Fruit fly (Drosophila melanogaster) whole organism, embryonic: Measurements from ENCODE around the gene Enoph.

Experiments used
- B-H1 ChIP-seq: fragments of 200-800 bp; sonication (Bioruptor generic); IDR thresholded peaks from 3 replicates; pipeline ENCODE4 v1.3.6; 2022; ENCODE audit warnings: missing biosample characterization, missing genetic modification characterization
- CG10366 ChIP-seq: fragments of 200-800 bp; sonication (Bioruptor generic); IDR thresholded peaks from 2 replicates; pipeline ENCODE4 v1.3.6; 2022; ENCODE audit warnings: missing biosample characterization, missing genetic modification characterization
- CG10979 ChIP-seq: fragments of 200-800 bp; sonication (Bioruptor generic); optimal IDR thresholded peaks from 2 replicates; lab custom pipeline; 2018; ENCODE audit warnings: missing biosample characterization, mild to moderate bottlenecking, missing genetic modification characterization, moderate library complexity
- CG12299 ChIP-seq: fragments of 200-800 bp; sonication (Bioruptor generic); optimal IDR thresholded peaks from 2 replicates; lab custom pipeline; 2018; ENCODE audit warnings: missing biosample characterization, mild to moderate bottlenecking, missing genetic modification characterization
- CG15073 ChIP-seq: fragments of 200-800 bp; sonication (Bioruptor generic); optimal IDR thresholded peaks from 2 replicates; lab custom pipeline; 2016; ENCODE audit warnings: missing biosample characterization, missing genetic modification characterization
- CG15269 ChIP-seq: fragments of 200-800 bp; sonication (Bioruptor generic); optimal IDR thresholded peaks from 2 replicates; lab custom pipeline; 2018; ENCODE audit warnings: missing biosample characterization, mild to moderate bottlenecking, missing genetic modification characterization, moderate library complexity
- CG1647 ChIP-seq: fragments of 200-800 bp; sonication (Bioruptor generic); optimal IDR thresholded peaks from 3 replicates; lab custom pipeline; 2016; ENCODE audit warnings: missing biosample characterization, missing genetic modification characterization
- CG17361 ChIP-seq: fragments of 200-800 bp; sonication (Bioruptor generic); IDR thresholded peaks from 3 replicates; pipeline ENCODE4 v1.3.6; 2022; ENCODE audit warnings: missing biosample characterization, missing genetic modification characterization
- CG31365 ChIP-seq: fragments of 200-800 bp; sonication (Bioruptor generic); optimal IDR thresholded peaks from 2 replicates; lab custom pipeline; 2018; ENCODE audit warnings: missing biosample characterization, mild to moderate bottlenecking, missing genetic modification characterization
- CG33213 ChIP-seq: fragments of 200-800 bp; sonication (Bioruptor generic); optimal IDR thresholded peaks from 3 replicates; lab custom pipeline; 2016; ENCODE audit warnings: missing biosample characterization, missing genetic modification characterization
- CG3838 ChIP-seq: fragments of 200-800 bp; sonication (Bioruptor generic); optimal IDR thresholded peaks from 3 replicates; lab custom pipeline; 2016; ENCODE audit warnings: missing biosample characterization, missing genetic modification characterization
- CG42726 ChIP-seq: fragments of 200-800 bp; sonication (Bioruptor generic); IDR thresholded peaks from 2 replicates; pipeline ENCODE4 v1.3.6; 2022; ENCODE audit warnings: missing biosample characterization, missing genetic modification characterization; ENCODE audit not compliant: partially characterized antibody
- CG43689 ChIP-seq: fragments of 200-800 bp; sonication (Bioruptor generic); IDR thresholded peaks from 2 replicates; pipeline ENCODE4 v1.3.6; 2022; ENCODE audit warnings: missing biosample characterization, missing genetic modification characterization
- CG4424 ChIP-seq: fragments of 200-800 bp; sonication (Bioruptor generic); optimal IDR thresholded peaks from 3 replicates; lab custom pipeline; 2016; ENCODE audit warnings: missing biosample characterization, missing genetic modification characterization
- CG4820 ChIP-seq: fragments of 200-800 bp; sonication (Bioruptor generic); optimal IDR thresholded peaks from 3 replicates; lab custom pipeline; 2016; ENCODE audit warnings: missing biosample characterization, missing genetic modification characterization
- CG8290 ChIP-seq, 3 experiments: fragments of 200-800 bp; sonication (Bioruptor generic); optimal IDR thresholded peaks; 2 replicates each; lab custom pipeline; 2016 to 2019; ENCODE audit warnings: missing biosample characterization in 3 of 3, missing genetic modification characterization in 3 of 3, mild to moderate bottlenecking in 2 of 3, moderate library complexity in 1 of 3
- CHES-1-like ChIP-seq: fragments of 200-800 bp; sonication (Bioruptor generic); optimal IDR thresholded peaks from 2 replicates; lab custom pipeline; 2016; ENCODE audit warnings: missing biosample characterization, missing genetic modification characterization
- Dfd ChIP-seq, 2 experiments: fragments of >200 bp; optimal IDR thresholded peaks; 2 replicates each; lab custom pipeline; 2017; ENCODE audit warnings: missing biosample characterization in 2 of 2, missing genetic modification characterization in 2 of 2
- Hand ChIP-seq: fragments of 200-800 bp; sonication (Bioruptor generic); optimal IDR thresholded peaks from 2 replicates; lab custom pipeline; 2017; ENCODE audit warnings: mild to moderate bottlenecking, missing biosample characterization, missing genetic modification reagents, missing genetic modification characterization
- HmgD ChIP-seq: fragments of 200-800 bp; sonication (Bioruptor generic); optimal IDR thresholded peaks from 3 replicates; lab custom pipeline; 2016; ENCODE audit warnings: missing biosample characterization, missing genetic modification characterization
- Hr51 ChIP-seq, 2 experiments: fragments of 200-800 bp; sonication (Bioruptor generic); optimal IDR thresholded peaks; 2 replicates in 1 of 2; 3 replicates in 1 of 2; lab custom pipeline; 2016 to 2018; ENCODE audit warnings: missing biosample characterization in 2 of 2, missing genetic modification characterization in 2 of 2, mild to moderate bottlenecking in 1 of 2, moderate library complexity in 1 of 2
- Meics ChIP-seq: fragments of 200-800 bp; sonication (Bioruptor generic); optimal IDR thresholded peaks from 2 replicates; lab custom pipeline; 2017; ENCODE audit warnings: missing biosample characterization, mild to moderate bottlenecking, missing genetic modification characterization
- NK7.1 ChIP-seq: fragments of 200-800 bp; sonication (Bioruptor generic); optimal IDR thresholded peaks from 3 replicates; lab custom pipeline; 2016; ENCODE audit warnings: missing biosample characterization, missing genetic modification characterization
- NfI ChIP-seq: fragments of 200-800 bp; sonication (Bioruptor generic); optimal IDR thresholded peaks from 3 replicates; lab custom pipeline; 2018; ENCODE audit warnings: missing biosample characterization, mild to moderate bottlenecking, missing genetic modification characterization, moderate library complexity
- Oli ChIP-seq: fragments of 200-800 bp; sonication (Bioruptor generic); optimal IDR thresholded peaks from 2 replicates; lab custom pipeline; 2018; ENCODE audit warnings: missing biosample characterization, mild to moderate bottlenecking, missing genetic modification characterization, moderate library complexity
- Opbp ChIP-seq: fragments of 200-800 bp; sonication (Bioruptor generic); IDR thresholded peaks from 3 replicates; pipeline ENCODE4 v1.3.6; 2022; ENCODE audit warnings: missing biosample characterization, missing genetic modification characterization; ENCODE audit not compliant: partially characterized antibody
- Ravus ChIP-seq: fragments of 200-800 bp; sonication (Bioruptor generic); IDR thresholded peaks from 2 replicates; pipeline ENCODE4 v1.3.6; 2022; ENCODE audit warnings: missing biosample characterization, missing genetic modification characterization
- Sox100B ChIP-seq: fragments of 200-800 bp; sonication (Bioruptor generic); optimal IDR thresholded peaks from 3 replicates; lab custom pipeline; 2018; ENCODE audit warnings: missing biosample characterization, mild to moderate bottlenecking, missing genetic modification characterization
- al ChIP-seq: fragments of 200-800 bp; sonication (Bioruptor generic); IDR thresholded peaks from 2 replicates; pipeline ENCODE4 v1.3.6; 2022; ENCODE audit warnings: missing biosample characterization, missing genetic modification characterization
- ara ChIP-seq: fragments of 200-800 bp; sonication (Bioruptor generic); IDR thresholded peaks from 2 replicates; pipeline ENCODE4 v1.3.6; 2022; ENCODE audit warnings: missing biosample characterization, missing genetic modification characterization
- bbx ChIP-seq: fragments of 200-800 bp; sonication (Bioruptor generic); IDR thresholded peaks from 2 replicates; pipeline ENCODE4 v1.3.6; 2022; ENCODE audit warnings: missing biosample characterization, missing genetic modification characterization; ENCODE audit not compliant: partially characterized antibody
- caup ChIP-seq: fragments of 200-800 bp; sonication (Bioruptor generic); optimal IDR thresholded peaks from 3 replicates; lab custom pipeline; 2017; ENCODE audit warnings: missing biosample characterization, mild to moderate bottlenecking, missing genetic modification characterization, moderate library complexity; ENCODE audit not compliant: severe bottlenecking
- dmrt99B ChIP-seq: fragments of 200-800 bp; sonication (Bioruptor generic); optimal IDR thresholded peaks from 2 replicates; lab custom pipeline; 2018; ENCODE audit warnings: missing biosample characterization, mild to moderate bottlenecking, missing genetic modification characterization, moderate library complexity
- dpn ChIP-seq, 2 experiments: fragments of 200-800 bp; sonication (Bioruptor generic); optimal IDR thresholded peaks; 3 replicates each; lab custom pipeline; 2016; ENCODE audit warnings: missing biosample characterization in 2 of 2, missing genetic modification characterization in 2 of 2
- eve ChIP-seq, 2 experiments: fragments of >200 bp; optimal IDR thresholded peaks; 2 replicates each; lab custom pipeline; 2017; ENCODE audit warnings: missing biosample characterization in 2 of 2, missing genetic modification characterization in 2 of 2
- exex ChIP-seq: fragments of 200-800 bp; sonication (Bioruptor generic); optimal IDR thresholded peaks from 4 replicates; lab custom pipeline; 2018; ENCODE audit warnings: missing biosample characterization, mild to moderate bottlenecking, missing genetic modification characterization, moderate library complexity
- eyg ChIP-seq: fragments of 200-800 bp; sonication (Bioruptor generic); optimal IDR thresholded peaks from 3 replicates; lab custom pipeline; 2016; ENCODE audit warnings: missing biosample characterization, missing genetic modification characterization
- ftz-f1 ChIP-seq: fragments of 200-800 bp; sonication (Bioruptor generic); optimal IDR thresholded peaks from 2 replicates; lab custom pipeline; 2016; ENCODE audit warnings: missing biosample characterization, missing genetic modification characterization
- insv ChIP-seq, 2 experiments: fragments of 200-800 bp; sonication (Bioruptor generic); optimal IDR thresholded peaks; 3 replicates each; lab custom pipeline; 2016 to 2018; ENCODE audit warnings: missing biosample characterization in 2 of 2, missing genetic modification characterization in 2 of 2
- jumu ChIP-seq: fragments of 200-800 bp; sonication (Bioruptor generic); optimal IDR thresholded peaks from 3 replicates; lab custom pipeline; 2016; ENCODE audit warnings: missing biosample characterization, missing genetic modification characterization
- lab ChIP-seq: fragments of 200-800 bp; sonication (Bioruptor generic); optimal IDR thresholded peaks from 3 replicates; lab custom pipeline; 2017; ENCODE audit warnings: missing biosample characterization, missing genetic modification characterization, mild to moderate bottlenecking, moderate library complexity, missing genetic modification reagents
- lmd ChIP-seq: fragments of 200-800 bp; sonication (Bioruptor generic); IDR thresholded peaks from 2 replicates; pipeline ENCODE4 v1.3.6; 2022; ENCODE audit warnings: missing biosample characterization, missing genetic modification characterization
- nerfin-1 ChIP-seq: fragments of 200-800 bp; sonication (Bioruptor generic); optimal IDR thresholded peaks from 3 replicates; lab custom pipeline; 2019; ENCODE audit warnings: missing biosample characterization, mild to moderate bottlenecking, missing genetic modification characterization, moderate library complexity
- pho ChIP-seq: fragments of 200-800 bp; sonication (Bioruptor generic); optimal IDR thresholded peaks from 2 replicates; lab custom pipeline; 2016; ENCODE audit warnings: missing biosample characterization, missing genetic modification characterization
- slp2 ChIP-seq: fragments of 200-800 bp; sonication (Bioruptor generic); optimal IDR thresholded peaks from 2 replicates; lab custom pipeline; 2016; ENCODE audit warnings: missing biosample characterization, missing genetic modification characterization
- sug ChIP-seq: fragments of 200-800 bp; optimal IDR thresholded peaks from 2 replicates; lab custom pipeline; 2019; ENCODE audit warnings: missing biosample characterization, mild to moderate bottlenecking, missing genetic modification characterization, moderate library complexity
- trem ChIP-seq: fragments of 200-800 bp; optimal IDR thresholded peaks from 3 replicates; lab custom pipeline; 2019; ENCODE audit warnings: missing biosample characterization, mild to moderate bottlenecking, missing genetic modification characterization, moderate library complexity
- wdn ChIP-seq: fragments of 200-800 bp; sonication (Bioruptor generic); IDR thresholded peaks from 2 replicates; pipeline ENCODE4 v1.3.6; 2022; ENCODE audit warnings: missing biosample characterization, missing genetic modification characterization

Enoph gene

DNA sequence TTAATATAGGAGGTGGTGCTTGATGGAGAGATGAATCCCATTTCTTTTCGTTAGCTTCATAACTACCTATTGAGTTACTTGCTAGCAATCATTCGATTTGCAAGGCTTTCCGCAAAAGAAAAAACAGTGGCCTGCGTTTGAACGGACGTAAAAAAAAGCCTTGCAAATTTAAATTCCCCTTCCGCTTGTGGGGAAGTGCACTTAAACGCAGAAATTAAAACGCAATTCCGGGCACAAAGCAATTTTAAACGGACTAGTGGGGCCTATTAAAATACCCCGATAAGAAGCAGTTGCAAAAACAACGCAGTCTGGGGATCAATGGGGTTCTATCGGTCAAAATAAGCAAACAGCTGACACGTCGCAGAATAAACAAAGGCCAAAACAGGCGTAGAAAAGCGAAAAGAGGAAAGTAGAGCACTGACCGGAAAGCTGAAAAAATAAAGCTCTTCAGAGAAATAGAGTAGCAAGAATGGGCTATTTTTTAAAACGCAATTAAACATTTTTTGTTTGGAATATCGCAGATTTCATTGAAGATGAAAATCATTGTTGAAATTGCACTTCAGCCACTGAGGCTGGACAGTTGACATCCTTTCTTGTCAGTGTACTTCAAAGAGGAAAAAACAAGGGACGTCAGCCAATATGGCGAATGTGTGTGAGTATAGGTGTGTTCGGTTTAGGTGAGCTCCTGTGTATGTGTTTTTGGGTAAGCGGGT is 5.8 kb downstream of the Enoph start (continued):
- no peak for TF ChIP-seq CG10366 (GFP tag; lab: Robert Waterston, UW)
- no peak for TF ChIP-seq slp2 (GFP tag; lab: Kevin White, UChicago)
- no peak for TF ChIP-seq CG31365
- TF ChIP-seq CG15073 (GFP tag; lab: Kevin White, UChicago), result no peak
- TF ChIP-seq trem (tag; lab: Kevin White, UChicago), result no peak
- no peak for TF ChIP-seq Sox100B
- no peak for TF ChIP-seq Hand (GFP tag; lab: Kevin White, UChicago)
- TF ChIP-seq CG3838, result no peak
- TF ChIP-seq CG4424, result peak; percentile 7
- no peak for TF ChIP-seq CG42726 (GFP tag; lab: Robert Waterston, UW)
- no peak for TF ChIP-seq Dfd (GFP tag; optimal IDR thresholded peaks at IDR 0.05; lab: Kevin White, UChicago)
- peak; percentile 8 for TF ChIP-seq sug (tag; lab: Kevin White, UChicago)
- no peak for TF ChIP-seq caup
- no peak for TF ChIP-seq CG17361 (GFP tag; lab: Robert Waterston, UW)
- TF ChIP-seq CHES-1-like, result no peak
- no peak for TF ChIP-seq Hr51 (GFP tag; optimal IDR thresholded peaks at IDR 0.05; lab: Kevin White, UChicago)
- peak; percentile 26 for TF ChIP-seq CG15269
- peak; percentile 9 for TF ChIP-seq pho
- TF ChIP-seq lmd (GFP tag; lab: Robert Waterston, UW), result no peak
- no peak for TF ChIP-seq CG10979
- no peak for TF ChIP-seq nerfin-1 (tag; lab: Kevin White, UChicago)
- TF ChIP-seq lab (GFP tag; lab: Kevin White, UChicago), result peak; percentile 58
- no peak for TF ChIP-seq Ravus (GFP tag; lab: Robert Waterston, UW)
- no peak for TF ChIP-seq CG8290 (GFP tag; optimal IDR thresholded peaks at IDR 0.05; lab: Kevin White, UChicago)
- no peak for TF ChIP-seq CG8290 (tag; optimal IDR thresholded peaks at IDR 0.05; lab: Kevin White, UChicago)
- no peak for TF ChIP-seq wdn (GFP tag; lab: Robert Waterston, UW)
- TF ChIP-seq insv (GFP tag; optimal IDR thresholded peaks at IDR 0.05; lab: Kevin White, UChicago), result no peak
- no peak for TF ChIP-seq CG4820 (GFP tag; lab: Kevin White, UChicago)
- no peak for TF ChIP-seq bbx
- no peak for TF ChIP-seq Oli
- peak; percentile 2 for TF ChIP-seq eyg (GFP tag; lab: Kevin White, UChicago)
- TF ChIP-seq dmrt99B (tag; lab: Kevin White, UChicago), result peak; percentile 9
- no peak for TF ChIP-seq eve (GFP tag; optimal IDR thresholded peaks at IDR 0.05; lab: Kevin White, UChicago)
- TF ChIP-seq ara (GFP tag; lab: Robert Waterston, UW), result peak; percentile 37; the same call in 1 of the 2 replicates
- TF ChIP-seq CG33213 (GFP tag; lab: Kevin White, UChicago), result no peak
- TF ChIP-seq al (GFP tag; lab: Robert Waterston, UW), result no peak
- TF ChIP-seq NfI (GFP tag; lab: Kevin White, UChicago), result no peak
- no peak for TF ChIP-seq ftz-f1 (GFP tag; lab: Kevin White, UChicago)
- TF ChIP-seq CG12299 (tag; lab: Kevin White, UChicago), result no peak
- TF ChIP-seq CG1647, result no peak
- no peak for TF ChIP-seq NK7.1
- TF ChIP-seq exex (tag; lab: Kevin White, UChicago), result no peak
- TF ChIP-seq Meics (GFP tag; lab: Kevin White, UChicago), result no peak
- no peak for TF ChIP-seq B-H1 (GFP tag; lab: Robert Waterston, UW)
- TF ChIP-seq jumu, result no peak
- peak; percentile 11 to 21 for TF ChIP-seq dpn (GFP tag; optimal IDR thresholded peaks at IDR 0.05; lab: Kevin White, UChicago)
- no peak for TF ChIP-seq Opbp (GFP tag; lab: Robert Waterston, UW)
- TF ChIP-seq CG43689, result no peak
- TF ChIP-seq HmgD (GFP tag; lab: Kevin White, UChicago), result no peak
